Fruit fly (Drosophila melanogaster) whole organism, embryonic: Measurements from ENCODE around the gene Ostgamma.

Source experiments
- Abd-B ChIP-seq: fragments of 200-800 bp; sonication (Bioruptor generic); optimal IDR thresholded peaks from 2 replicates; lab custom pipeline; 2018; ENCODE audit warnings: missing biosample characterization, mild to moderate bottlenecking, missing genetic modification characterization, moderate library complexity
- CG1603 ChIP-seq: fragments of 200-800 bp; sonication (Bioruptor generic); optimal IDR thresholded peaks from 2 replicates; lab custom pipeline; 2019; ENCODE audit warnings: missing biosample characterization, mild to moderate bottlenecking, missing genetic modification characterization, moderate library complexity
- CG16813 ChIP-seq: fragments of 200-800 bp; sonication (Bioruptor generic); IDR thresholded peaks from 3 replicates; pipeline ENCODE4 v1.3.6; 2022; ENCODE audit warnings: missing biosample characterization, missing genetic modification characterization; ENCODE audit not compliant: partially characterized antibody
- D ChIP-seq, 2 experiments: fragments of 200-800 bp in 1 of 2; fragments of >200 bp in 1 of 2; sonication (Bioruptor generic) in 1 of 2; optimal IDR thresholded peaks; 2 replicates in 1 of 2; 3 replicates in 1 of 2; lab custom pipeline; 2017; ENCODE audit warnings: mild to moderate bottlenecking in 1 of 2, missing biosample characterization in 1 of 2, missing genetic modification characterization in 1 of 2, missing genetic modification reagents in 1 of 2
- Dbx ChIP-seq: fragments of 200-800 bp; sonication (Bioruptor generic); IDR thresholded peaks from 3 replicates; pipeline ENCODE4 v1.3.6; 2022; ENCODE audit warnings: missing biosample characterization, missing genetic modification characterization
- ase ChIP-seq: fragments of 200-800 bp; sonication (Bioruptor generic); IDR thresholded peaks from 3 replicates; pipeline ENCODE4 v1.3.6; 2022; ENCODE audit warnings: missing biosample characterization, missing genetic modification characterization
- pnt ChIP-seq: fragments of 200-800 bp; sonication (Bioruptor generic); optimal IDR thresholded peaks from 3 replicates; lab custom pipeline; 2016; ENCODE audit warnings: missing biosample characterization, missing genetic modification characterization

dm6 chr2L:8351864-8352263 lies 43.9 kb upstream of the Ostgamma start, which contains the start of gene Mur29B:
- TF ChIP-seq Abd-B (no peak), pnt (GFP tag; lab: Kevin White, UChicago) (no peak), D (optimal IDR thresholded peaks at IDR 0.05; lab: Kevin White, UChicago) (no peak), D (GFP tag; optimal IDR thresholded peaks at IDR 0.05; lab: Kevin White, UChicago) (no peak), Dbx (GFP tag; lab: Robert Waterston, UW) (no peak), CG16813 (GFP tag; lab: Robert Waterston, UW) (no peak), ase (GFP tag; lab: Robert Waterston, UW) (no peak), CG1603 (no peak)
